Fruit fly (Drosophila melanogaster): ENCODE data around the gene CG32243.

CG32243 gene

dm6 chr3L:4543034-4543806, 2.2 kb upstream of the CG32243 start:
- TF ChIP-seq noc (tag; optimal IDR thresholded peaks at IDR 0.05), result peak; percentile 34

- no peak for TF ChIP-seq noc (tag; optimal IDR thresholded peaks at IDR 0.05)
These were observed 1.5 kb upstream of the CG32243 start for dm6 chr3L:4542530-4542929.

- TF ChIP-seq noc (tag; optimal IDR thresholded peaks at IDR 0.05), result peak; percentile 97
These were observed 728 bp upstream of the CG32243 start, which contains the start of gene CG11357 for dm6 chr3L:4541573-4542371. CG11357 (plus strand) TSS chr3L:4542051.

dm6 chr3L:4534481-4534880, 6.6 kb downstream of the CG32243 start:
- no peak for TF ChIP-seq noc (tag; optimal IDR thresholded peaks at IDR 0.05)

- TF ChIP-seq noc (tag; optimal IDR thresholded peaks at IDR 0.05), result no peak
These were observed 7.1 kb downstream of the CG32243 start for dm6 chr3L:4533941-4534340.

- TF ChIP-seq noc (tag; optimal IDR thresholded peaks at IDR 0.05), result no peak
These were observed 8.0 kb downstream of the CG32243 start, which contains the start of gene CG11353 for dm6 chr3L:4532841-4533619. CG11353 (plus strand) TSS chr3L:4533170.

- TF ChIP-seq noc (tag; optimal IDR thresholded peaks at IDR 0.05), result no peak
These were observed 9.0 kb downstream of the CG32243 start, which contains the start of gene Tie for dm6 chr3L:4531941-4532478. Tie (minus strand) TSS chr3L:4532145.

dm6 chr3L:4521809-4522208, 19.2 kb downstream of the CG32243 start:
- TF ChIP-seq noc (tag; optimal IDR thresholded peaks at IDR 0.05), result no peak

- TF ChIP-seq noc (tag; optimal IDR thresholded peaks at IDR 0.05), result no peak
These were observed 21.6 kb downstream of the CG32243 start for dm6 chr3L:4519417-4519931.

- no peak for TF ChIP-seq noc (tag; optimal IDR thresholded peaks at IDR 0.05)
These were observed 24.7 kb downstream of the CG32243 start for dm6 chr3L:4516378-4516777.

- no peak for TF ChIP-seq noc (tag; optimal IDR thresholded peaks at IDR 0.05)
These were observed 30.7 kb downstream of the CG32243 start for dm6 chr3L:4510317-4510716.

dm6 chr3L:4508926-4509457, 32.1 kb downstream of the CG32243 start:
- no peak for TF ChIP-seq noc (tag; optimal IDR thresholded peaks at IDR 0.05)

- TF ChIP-seq noc (tag; optimal IDR thresholded peaks at IDR 0.05), result no peak
These were observed 32.7 kb downstream of the CG32243 start, which contains the start of gene NT1 for dm6 chr3L:4508307-4508706. NT1 (minus strand) TSS chr3L:4508433.

- TF ChIP-seq noc (tag; optimal IDR thresholded peaks at IDR 0.05), result no peak
These were observed 33.2 kb downstream of the CG32243 start for dm6 chr3L:4507846-4508245.

- TF ChIP-seq noc (tag; optimal IDR thresholded peaks at IDR 0.05), result no peak
These were observed 39.6 kb downstream of the CG32243 start for dm6 chr3L:4501406-4501805.

Measured in whole organism, larva.